Worm (Caenorhabditis elegans): ENCODE data around the gene T21H3.1.

- TF ChIP-seq ama-1 (optimal IDR thresholded peaks at IDR 0.05) (no peak), hmbx-1 (tag; optimal IDR thresholded peaks at IDR 0.05) (no peak), B0310.2 (tag; optimal IDR thresholded peaks at IDR 0.05) (no peak), aly-1 (tag; optimal IDR thresholded peaks at IDR 0.05) (no peak)
Observed at ce11 chrV:1199219-1199889, 22.8 kb downstream of the T21H3.1 start, which contains the start of gene Y50D4A.6.
